Worm (Caenorhabditis elegans): ENCODE results near the gene srh-37.

srh-37 gene

ce11 chrV:484285-484890 lies 27.9 kb downstream of the srh-37 start, which contains the start of gene nhr-212:
Gene nhr-212, plus strand, starts transcription at chrV:484857.
- TF ChIP-seq sma-3 (GFP tag; optimal IDR thresholded peaks at IDR 0.05) (peak; percentile 29), mab-5 (tag; optimal IDR thresholded peaks at IDR 0.05) (no peak), F13H6.1 (tag; optimal IDR thresholded peaks at IDR 0.05) (peak; percentile 20), nhr-10 (tag; optimal IDR thresholded peaks at IDR 0.05) (no peak), sma-9 (GFP tag; optimal IDR thresholded peaks at IDR 0.05) (peak; percentile 60), sma-9 (tag; optimal IDR thresholded peaks at IDR 0.05) (no peak)

DNA sequence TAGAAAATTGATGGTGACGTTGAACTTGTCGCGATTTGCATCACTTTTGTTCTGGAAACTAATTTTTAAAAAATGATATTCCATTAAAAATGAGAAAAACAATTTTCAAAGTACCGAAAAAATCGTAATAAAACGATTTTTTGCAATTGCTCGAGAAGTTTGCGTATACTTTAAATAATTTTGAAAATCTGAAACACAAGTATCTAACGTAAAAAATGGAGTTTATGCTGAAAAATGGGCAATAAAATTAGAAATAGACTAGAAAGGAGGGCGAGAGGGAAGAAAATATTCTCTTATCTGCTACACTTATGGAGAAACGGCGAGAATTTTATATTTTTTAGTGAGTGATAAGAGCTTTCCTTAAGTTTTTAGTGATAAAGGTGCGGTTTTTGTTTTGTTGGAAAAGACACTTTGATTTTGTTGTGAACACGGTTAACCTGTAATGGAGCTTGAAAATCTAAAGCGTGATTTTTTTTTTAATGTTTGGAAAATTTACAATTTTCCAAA lies 29.0 kb downstream of the srh-37 start, which contains the start of gene nhr-130:
TSS of gene nhr-130 (minus strand) at position 51 of the 507 bp plus-strand sequence.
- TF ChIP-seq blmp-1 (tag; optimal IDR thresholded peaks at IDR 0.05; ENCODE audit: insufficient read depth) (no peak), Y55F3AM.14 (GFP tag; optimal IDR thresholded peaks at IDR 0.05) (no peak), elt-3 (tag; optimal IDR thresholded peaks at IDR 0.05) (no peak), unc-39 (tag; optimal IDR thresholded peaks at IDR 0.05) (no peak), fos-1 (tag; optimal IDR thresholded peaks at IDR 0.05) (peak; percentile 62), egl-27 (tag; optimal IDR thresholded peaks at IDR 0.05) (no peak), sem-4 (tag; optimal IDR thresholded peaks at IDR 0.05) (no peak), sma-9 (GFP tag; optimal IDR thresholded peaks at IDR 0.05) (peak; percentile 35), sma-9 (tag; optimal IDR thresholded peaks at IDR 0.05) (no peak), nhr-10 (tag; optimal IDR thresholded peaks at IDR 0.05) (no peak), nhr-237 (tag; optimal IDR thresholded peaks at IDR 0.05) (no peak), ztf-1 (GFP tag; conservative IDR thresholded peaks at IDR 0.05) (no peak), lin-39 (tag; optimal IDR thresholded peaks at IDR 0.05) (no peak), nhr-12 (tag; optimal IDR thresholded peaks at IDR 0.05) (no peak), peb-1 (tag; optimal IDR thresholded peaks at IDR 0.05) (no peak), crh-2 (tag; optimal IDR thresholded peaks at IDR 0.05) (no peak), ZK546.5 (tag; optimal IDR thresholded peaks at IDR 0.05) (no peak), gmeb-1 (tag; optimal IDR thresholded peaks at IDR 0.05) (peak; percentile 23), skn-1 (tag; optimal IDR thresholded peaks at IDR 0.05) (no peak), lin-11 (tag; optimal IDR thresholded peaks at IDR 0.05) (no peak), nhr-23 (tag; optimal IDR thresholded peaks at IDR 0.05) (no peak), sma-3 (GFP tag; optimal IDR thresholded peaks at IDR 0.05) (no peak), mab-5 (tag; optimal IDR thresholded peaks at IDR 0.05) (no peak), mdl-1 (tag; optimal IDR thresholded peaks at IDR 0.05) (no peak), ama-1 (optimal IDR thresholded peaks at IDR 0.05) (no peak)

ce11 chrV:482860-483259 lies 29.5 kb downstream of the srh-37 start:
- TF ChIP-seq ceh-16 (tag; optimal IDR thresholded peaks at IDR 0.05) (no peak), gmeb-1 (tag; optimal IDR thresholded peaks at IDR 0.05) (no peak), nhr-77 (tag; optimal IDR thresholded peaks at IDR 0.05) (no peak), skn-1 (tag; optimal IDR thresholded peaks at IDR 0.05) (no peak), mdl-1 (tag; optimal IDR thresholded peaks at IDR 0.05) (no peak), nhr-10 (tag; optimal IDR thresholded peaks at IDR 0.05) (no peak), nhr-237 (tag; optimal IDR thresholded peaks at IDR 0.05) (no peak), egl-27 (tag; optimal IDR thresholded peaks at IDR 0.05) (no peak), lin-13 (GFP tag; optimal IDR thresholded peaks at IDR 0.05) (no peak), sma-9 (GFP tag; optimal IDR thresholded peaks at IDR 0.05) (no peak), sma-9 (tag; optimal IDR thresholded peaks at IDR 0.05) (no peak)

- no peak for TF ChIP-seq dmd-4 (tag; optimal IDR thresholded peaks at IDR 0.05)
- TF ChIP-seq blmp-1 (tag; optimal IDR thresholded peaks at IDR 0.05; ENCODE audit: insufficient read depth) = no peak
- no peak for TF ChIP-seq egl-27 (tag; optimal IDR thresholded peaks at IDR 0.05)
- no peak for TF ChIP-seq lin-13 (GFP tag; optimal IDR thresholded peaks at IDR 0.05)
- TF ChIP-seq crh-2 (tag; optimal IDR thresholded peaks at IDR 0.05) = no peak
- no peak for TF ChIP-seq sma-9 (GFP tag; optimal IDR thresholded peaks at IDR 0.05)
- TF ChIP-seq sma-9 (tag; optimal IDR thresholded peaks at IDR 0.05) = no peak
- TF ChIP-seq R02D3.7 (tag; optimal IDR thresholded peaks at IDR 0.05) = no peak
- no peak for TF ChIP-seq nhr-25 (tag; optimal IDR thresholded peaks at IDR 0.05)
- TF ChIP-seq nhr-21 (tag; optimal IDR thresholded peaks at IDR 0.05) = no peak
- no peak for TF ChIP-seq sem-4 (tag; optimal IDR thresholded peaks at IDR 0.05)
- TF ChIP-seq nhr-12 (tag; optimal IDR thresholded peaks at IDR 0.05) = no peak
- TF ChIP-seq lsy-2 (tag; optimal IDR thresholded peaks at IDR 0.05) = no peak
- TF ChIP-seq nhr-11 (tag; optimal IDR thresholded peaks at IDR 0.05) = no peak
- no peak for TF ChIP-seq elt-1 (tag; optimal IDR thresholded peaks at IDR 0.05)
- no peak for TF ChIP-seq C34F6.9 (tag; optimal IDR thresholded peaks at IDR 0.05)
- no peak for TF ChIP-seq lin-11 (tag; optimal IDR thresholded peaks at IDR 0.05)
Observed at ce11 chrV:479046-479445, 33.3 kb downstream of the srh-37 start.
